Worm (Caenorhabditis elegans) whole organism, early embryonic: ENCODE data around the gene F02D10.2.

ENCODE experiments used
- B0310.2 ChIP-seq: sonication (generic microtip); optimal IDR thresholded peaks from 2 replicates; lab custom pipeline; 2016; ENCODE audit warnings: mild to moderate bottlenecking, missing genetic modification characterization, missing compliant biosample characterization
- F13C5.2 ChIP-seq: sonication (generic microtip); optimal IDR thresholded peaks from 2 replicates; lab custom pipeline; 2017; ENCODE audit warnings: mild to moderate bottlenecking, missing genetic modification characterization, inconsistent platforms, missing compliant biosample characterization
- aly-1 ChIP-seq: sonication (generic microtip); optimal IDR thresholded peaks from 2 replicates; lab custom pipeline; 2016; ENCODE audit warnings: missing genetic modification characterization, missing compliant biosample characterization
- ama-1 ChIP-seq: fragments of 150-350 bp; optimal IDR thresholded peaks from 2 replicates; lab custom pipeline; 2014
- ceh-13 ChIP-seq: fragments of 200-800 bp; sonication (Bioruptor generic); optimal IDR thresholded peaks from 2 replicates; lab custom pipeline; 2018; ENCODE audit warnings: mild to moderate bottlenecking, missing genetic modification characterization, missing compliant biosample characterization
- ceh-36 ChIP-seq: sonication (generic microtip); optimal IDR thresholded peaks from 2 replicates; lab custom pipeline; 2016; ENCODE audit warnings: missing genetic modification characterization, inconsistent platforms, missing compliant biosample characterization
- ets-7 ChIP-seq: sonication (generic microtip); optimal IDR thresholded peaks from 2 replicates; lab custom pipeline; 2016; ENCODE audit warnings: missing genotype, missing genetic modification characterization, missing compliant biosample characterization
- flt-1 ChIP-seq: fragments of 200-800 bp; sonication (Bioruptor generic); IDR thresholded peaks from 2 replicates; pipeline ENCODE4 v1.3.6; 2022; ENCODE audit warnings: missing genetic modification characterization, missing compliant biosample characterization
- hmbx-1 ChIP-seq: sonication (generic microtip); optimal IDR thresholded peaks from 2 replicates; lab custom pipeline; 2016; ENCODE audit warnings: mild to moderate bottlenecking, missing genetic modification characterization, missing compliant biosample characterization
- hmg-4 ChIP-seq: fragments of 200-800 bp; sonication (Bioruptor generic); optimal IDR thresholded peaks from 2 replicates; lab custom pipeline; 2018; ENCODE audit warnings: mild to moderate bottlenecking, missing genetic modification characterization, missing compliant biosample characterization
- hnd-1 ChIP-seq: sonication (generic microtip); optimal IDR thresholded peaks from 2 replicates; lab custom pipeline; 2016; ENCODE audit warnings: missing genetic modification characterization, missing compliant biosample characterization
- pes-1 ChIP-seq: fragments of 200-800 bp; sonication (Bioruptor generic); IDR thresholded peaks from 2 replicates; pipeline ENCODE4 v1.3.6; 2022; ENCODE audit warnings: missing genetic modification reagents, missing genetic modification characterization, missing compliant biosample characterization
- scrt-1 ChIP-seq: fragments of 200-800 bp; sonication (Bioruptor generic); IDR thresholded peaks from 2 replicates; pipeline ENCODE4 v1.3.6; 2022; ENCODE audit warnings: missing genetic modification characterization, missing compliant biosample characterization
- sea-1 ChIP-seq: fragments of 200-800 bp; sonication (Bioruptor generic); conservative IDR thresholded peaks from 2 replicates; pipeline ENCODE4 v1.3.6; 2022; ENCODE audit warnings: missing genetic modification characterization, missing compliant biosample characterization
- tbx-11 ChIP-seq: fragments of 200-800 bp; sonication (Bioruptor generic); IDR thresholded peaks from 2 replicates; pipeline ENCODE4 v1.3.6; 2022; ENCODE audit warnings: missing genetic modification characterization, missing compliant biosample characterization
- tbx-37 ChIP-seq: fragments of 200-800 bp; sonication (Bioruptor generic); conservative IDR thresholded peaks from 2 replicates; pipeline ENCODE4 v1.3.6; 2022; ENCODE audit warnings: missing genetic modification reagents, missing genetic modification characterization, missing compliant biosample characterization
- tra-4 ChIP-seq: sonication (generic microtip); optimal IDR thresholded peaks from 2 replicates; lab custom pipeline; 2017; ENCODE audit warnings: missing genetic modification characterization, missing compliant biosample characterization

Gene F02D10.2

DNA sequence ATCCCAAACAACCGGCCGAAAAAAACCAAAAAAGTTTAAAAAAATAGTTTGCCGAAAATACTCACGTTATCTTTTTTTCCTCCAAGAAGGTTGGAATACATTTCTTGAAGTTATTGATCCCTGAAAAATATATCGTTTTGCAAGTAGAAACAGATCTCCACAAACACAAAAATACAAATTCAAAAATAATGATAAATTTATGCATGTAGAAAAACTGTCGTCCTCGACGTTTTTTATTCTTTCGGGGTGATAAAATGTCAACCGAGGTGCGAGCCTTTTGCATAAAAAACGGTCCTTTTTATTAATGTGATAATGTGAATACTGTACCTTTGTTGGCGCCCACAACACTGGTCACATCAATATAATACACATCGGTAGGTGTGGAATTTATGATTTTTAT is at the start of gene F02D10.2:
TSS of gene F02D10.2 (minus strand) at position 101 of the 400 bp plus-strand sequence.
- TF ChIP-seq hnd-1 (tag; lab: Kevin White, UChicago) = no peak
- no peak for TF ChIP-seq hmg-4 (GFP tag; lab: Kevin White, UChicago)
- TF ChIP-seq F13C5.2 (tag; lab: Kevin White, UChicago) = no peak
- no peak for TF ChIP-seq tbx-11 (GFP tag; lab: Robert Waterston, UW)
- no peak for TF ChIP-seq B0310.2 (tag; lab: Kevin White, UChicago)
- no peak for TF ChIP-seq tbx-37 (GFP tag; lab: Robert Waterston, UW)
- TF ChIP-seq ceh-13 = no peak
- no peak for TF ChIP-seq ama-1 (lab: Kevin White, UChicago)
- no peak for TF ChIP-seq flt-1 (GFP tag; lab: Robert Waterston, UW)
- no peak for TF ChIP-seq scrt-1
- TF ChIP-seq tra-4 (tag; lab: Kevin White, UChicago) = no peak
- TF ChIP-seq ets-7 (tag; lab: Kevin White, UChicago) = no peak
- no peak for TF ChIP-seq sea-1 (GFP tag; lab: Robert Waterston, UW)
- no peak for TF ChIP-seq pes-1 (GFP tag; lab: Robert Waterston, UW)
- no peak for TF ChIP-seq ceh-36
- no peak for TF ChIP-seq hmbx-1 (tag; lab: Kevin White, UChicago)
- no peak for TF ChIP-seq aly-1 (tag; lab: Kevin White, UChicago)

DNA sequence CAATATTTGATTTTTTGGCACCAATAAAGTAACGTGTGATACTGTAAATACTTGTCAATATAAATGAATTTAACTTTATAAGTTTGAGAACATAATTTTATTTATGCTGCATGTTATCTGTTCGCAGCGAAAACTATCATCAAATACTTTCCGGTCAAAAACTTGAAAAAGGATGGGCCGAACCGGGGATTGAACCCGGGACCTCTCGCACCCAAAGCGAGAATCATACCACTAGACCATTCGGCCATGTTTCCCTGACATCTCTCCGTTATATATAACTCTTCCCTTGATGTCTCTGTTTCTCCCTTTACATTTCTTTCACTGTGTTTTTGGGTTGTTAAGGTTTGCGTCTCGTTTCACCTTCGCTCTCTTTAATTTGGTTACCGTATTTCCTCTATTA is 48.1 kb upstream of the F02D10.2 start:
- TF ChIP-seq sea-1 (GFP tag; lab: Robert Waterston, UW) = peak; percentile 92
- peak; percentile 70 for TF ChIP-seq ceh-36
- TF ChIP-seq ets-7 (tag; lab: Kevin White, UChicago) = peak; percentile 72
- TF ChIP-seq ceh-13 = peak; percentile 69
- TF ChIP-seq hmg-4 (GFP tag; lab: Kevin White, UChicago) = peak; percentile 86
- peak; percentile 90 for TF ChIP-seq pes-1 (GFP tag; lab: Robert Waterston, UW)
- TF ChIP-seq flt-1 (GFP tag; lab: Robert Waterston, UW) = peak; percentile 86
- peak; percentile 36 for TF ChIP-seq tra-4 (tag; lab: Kevin White, UChicago)
- peak; percentile 86 for TF ChIP-seq tbx-37 (GFP tag; lab: Robert Waterston, UW)
- TF ChIP-seq F13C5.2 (tag; lab: Kevin White, UChicago) = peak; percentile 87
- no peak for TF ChIP-seq ama-1 (lab: Kevin White, UChicago)
- peak; percentile 73 for TF ChIP-seq hnd-1 (tag; lab: Kevin White, UChicago)
- peak; percentile 84 for TF ChIP-seq tbx-11 (GFP tag; lab: Robert Waterston, UW)
- TF ChIP-seq B0310.2 (tag; lab: Kevin White, UChicago) = peak; percentile 73
- TF ChIP-seq hmbx-1 (tag; lab: Kevin White, UChicago) = peak; percentile 63
- TF ChIP-seq scrt-1 = peak; percentile 87
- TF ChIP-seq aly-1 (tag; lab: Kevin White, UChicago) = peak; percentile 76

DNA sequence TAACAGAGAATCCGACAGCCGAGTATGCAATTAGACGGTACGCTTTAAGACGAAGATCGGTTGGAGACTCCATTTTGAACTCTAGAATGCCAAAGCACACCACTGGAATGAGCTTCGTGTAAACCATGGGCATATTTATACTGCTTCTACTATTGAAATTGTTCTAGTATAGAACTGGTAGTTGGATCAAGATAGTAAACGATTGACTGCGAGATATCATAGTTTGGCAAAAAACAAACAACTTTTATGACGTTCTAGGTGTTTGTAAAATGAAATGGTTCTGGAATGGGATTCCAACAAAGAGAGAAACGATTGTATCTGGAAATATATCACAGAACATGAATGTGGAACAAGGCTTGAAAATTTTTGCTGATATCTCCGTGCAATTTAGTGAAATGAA is 47.3 kb upstream of the F02D10.2 start, which contains the start of gene col-185:
TSS of gene col-185 (minus strand) at position 101 of the 400 bp plus-strand sequence.
- no peak for TF ChIP-seq pes-1 (GFP tag; lab: Robert Waterston, UW)
- no peak for TF ChIP-seq ets-7 (tag; lab: Kevin White, UChicago)
- no peak for TF ChIP-seq ceh-13
- TF ChIP-seq sea-1 (GFP tag; lab: Robert Waterston, UW) = no peak
- TF ChIP-seq tra-4 (tag; lab: Kevin White, UChicago) = no peak
- TF ChIP-seq hmg-4 (GFP tag; lab: Kevin White, UChicago) = no peak
- TF ChIP-seq hmbx-1 (tag; lab: Kevin White, UChicago) = no peak

DNA sequence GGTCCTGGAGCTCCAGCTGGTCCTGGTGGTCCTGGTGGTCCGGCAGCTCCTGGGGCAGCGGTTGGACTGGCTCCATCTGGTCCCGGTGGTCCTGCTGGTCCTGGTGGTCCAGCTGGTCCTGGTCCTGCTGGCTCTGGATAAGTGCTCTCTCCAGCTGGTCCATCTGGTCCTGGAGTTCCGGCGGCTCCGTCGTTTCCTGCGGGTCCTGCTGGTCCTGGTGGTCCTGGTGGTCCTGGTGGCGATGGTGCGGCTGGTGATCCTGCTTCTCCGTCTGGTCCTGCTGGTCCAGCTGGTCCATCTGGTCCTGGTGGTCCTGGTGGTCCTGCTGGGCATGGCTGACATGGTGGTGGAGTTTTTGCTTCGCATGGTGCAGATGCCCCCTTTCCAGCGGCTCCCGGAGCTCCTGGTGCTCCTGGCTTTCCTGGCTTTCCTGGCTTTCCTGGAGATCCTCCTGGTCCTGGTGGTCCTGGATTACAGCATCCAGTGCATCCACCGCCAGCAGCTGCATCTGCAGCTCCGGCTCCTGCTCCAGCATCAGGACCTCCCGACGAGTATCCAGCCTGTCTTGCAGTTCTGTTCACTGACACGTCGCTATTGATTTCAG is 46.6 kb upstream of the F02D10.2 start:
- TF ChIP-seq flt-1 (GFP tag; lab: Robert Waterston, UW) = no peak
- no peak for TF ChIP-seq ama-1 (lab: Kevin White, UChicago)
- TF ChIP-seq scrt-1 = no peak
- TF ChIP-seq ceh-13 = no peak
- TF ChIP-seq ceh-36 = no peak
- TF ChIP-seq B0310.2 (tag; lab: Kevin White, UChicago) = no peak
- no peak for TF ChIP-seq hmbx-1 (tag; lab: Kevin White, UChicago)
- no peak for TF ChIP-seq pes-1 (GFP tag; lab: Robert Waterston, UW)
- TF ChIP-seq ets-7 (tag; lab: Kevin White, UChicago) = no peak
- no peak for TF ChIP-seq tbx-37 (GFP tag; lab: Robert Waterston, UW)
- no peak for TF ChIP-seq sea-1 (GFP tag; lab: Robert Waterston, UW)
- no peak for TF ChIP-seq hmg-4 (GFP tag; lab: Kevin White, UChicago)
- no peak for TF ChIP-seq hnd-1 (tag; lab: Kevin White, UChicago)
- TF ChIP-seq tbx-11 (GFP tag; lab: Robert Waterston, UW) = no peak
- no peak for TF ChIP-seq aly-1 (tag; lab: Kevin White, UChicago)
- TF ChIP-seq F13C5.2 (tag; lab: Kevin White, UChicago) = no peak
- no peak for TF ChIP-seq tra-4 (tag; lab: Kevin White, UChicago)

DNA sequence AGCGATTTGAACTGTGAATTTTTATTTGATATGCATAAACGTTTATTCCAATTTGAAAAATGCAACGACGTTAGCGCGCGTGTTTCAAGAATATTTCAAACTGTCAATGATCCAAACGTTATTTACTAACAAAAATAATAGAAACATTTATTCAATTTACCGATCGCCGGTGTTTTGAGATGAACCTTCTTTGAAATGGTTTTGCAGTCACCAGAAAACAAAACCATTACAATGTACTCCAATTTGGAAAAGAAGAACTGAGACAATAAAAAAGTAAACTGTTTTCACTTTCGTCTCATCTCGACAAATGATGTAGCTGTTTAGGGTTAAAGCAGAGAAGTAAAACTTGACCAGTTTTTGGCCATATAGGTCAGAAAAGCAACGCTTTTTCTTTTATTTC is 43.5 kb upstream of the F02D10.2 start, which contains the start of gene H06A10.1:
TSS of gene H06A10.1 (plus strand) at position 301 of the 400 bp plus-strand sequence.
- TF ChIP-seq tra-4 (tag; lab: Kevin White, UChicago) (no peak), aly-1 (tag; lab: Kevin White, UChicago) (no peak), scrt-1 (no peak), pes-1 (GFP tag; lab: Robert Waterston, UW) (no peak), hmg-4 (GFP tag; lab: Kevin White, UChicago) (no peak), tbx-11 (GFP tag; lab: Robert Waterston, UW) (no peak), ceh-36 (no peak), sea-1 (GFP tag; lab: Robert Waterston, UW) (no peak), hnd-1 (tag; lab: Kevin White, UChicago) (no peak), ets-7 (tag; lab: Kevin White, UChicago) (no peak), F13C5.2 (tag; lab: Kevin White, UChicago) (no peak), hmbx-1 (tag; lab: Kevin White, UChicago) (no peak), ceh-13 (no peak), flt-1 (GFP tag; lab: Robert Waterston, UW) (no peak)

DNA sequence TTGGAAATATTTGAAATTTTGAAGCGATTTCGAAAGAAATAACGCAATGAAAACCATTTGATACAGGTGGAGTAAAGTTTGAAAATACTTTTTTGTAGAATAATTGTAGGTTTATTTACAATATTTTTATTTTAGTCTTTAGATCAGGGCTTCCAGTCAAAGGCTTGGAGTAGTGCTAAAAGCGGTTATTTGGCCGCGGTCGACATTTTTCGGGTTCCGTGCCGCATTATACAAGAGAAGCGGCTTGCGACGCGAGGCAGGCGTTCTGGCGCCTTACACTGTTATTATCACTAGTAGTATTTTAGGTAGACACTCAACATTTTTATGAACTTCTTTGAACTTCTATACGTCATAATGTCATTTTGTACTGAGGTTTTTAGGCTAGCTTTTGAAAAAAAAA is 42.8 kb upstream of the F02D10.2 start:
- TF ChIP-seq B0310.2 (tag; lab: Kevin White, UChicago) (no peak), scrt-1 (no peak), tbx-37 (GFP tag; lab: Robert Waterston, UW) (no peak), ama-1 (lab: Kevin White, UChicago) (no peak), sea-1 (GFP tag; lab: Robert Waterston, UW) (no peak), flt-1 (GFP tag; lab: Robert Waterston, UW) (no peak), ceh-36 (no peak), aly-1 (tag; lab: Kevin White, UChicago) (no peak), ets-7 (tag; lab: Kevin White, UChicago) (no peak), hnd-1 (tag; lab: Kevin White, UChicago) (no peak), pes-1 (GFP tag; lab: Robert Waterston, UW) (no peak)
